Worm (Caenorhabditis elegans) whole organism, mixed stage, embryonic: ENCODE results near the gene W02F12.8.

Source experiments
- elt-3 ChIP-seq: fragments of 150-350 bp; optimal IDR thresholded peaks from 2 replicates; lab custom pipeline; 2014; ENCODE audit warnings: missing biosample characterization, missing genetic modification characterization
- lsy-2 ChIP-seq: fragments of 150-350 bp; optimal IDR thresholded peaks from 2 replicates; lab custom pipeline; 2014; ENCODE audit warnings: missing biosample characterization, missing genetic modification characterization
- mab-5 ChIP-seq: fragments of 150-350 bp; optimal IDR thresholded peaks from 2 replicates; lab custom pipeline; 2014; ENCODE audit warnings: missing biosample characterization, missing genetic modification characterization
- mls-2 ChIP-seq: sonication (generic microtip); optimal IDR thresholded peaks from 2 replicates; lab custom pipeline; 2016; ENCODE audit warnings: mild to moderate bottlenecking, missing genetic modification characterization, moderate library complexity, missing compliant biosample characterization
- nhr-2 ChIP-seq: fragments of 150-350 bp; optimal IDR thresholded peaks from 2 replicates; lab custom pipeline; 2014; ENCODE audit warnings: missing biosample characterization, missing genetic modification characterization

ce11 chrV:6690075-6690474 is 4.5 kb downstream of the W02F12.8 start:
- no peak for TF ChIP-seq elt-3 (tag; lab: Kevin White, UChicago)
- no peak for TF ChIP-seq mab-5
- no peak for TF ChIP-seq lsy-2
- no peak for TF ChIP-seq nhr-2 (tag; lab: Kevin White, UChicago)
- TF ChIP-seq mls-2 (tag; lab: Kevin White, UChicago), result no peak
